Worm (Caenorhabditis elegans) whole organism, L2 larva: ENCODE results near the gene F15D4.5.

Experiments
- ama-1 ChIP-seq: fragments of 150-350 bp; optimal IDR thresholded peaks from 2 replicates; lab custom pipeline; 2018; ENCODE audit warnings: inconsistent platforms
- dmd-4 ChIP-seq: sonication (generic microtip); optimal IDR thresholded peaks from 2 replicates; lab custom pipeline; 2017; ENCODE audit warnings: missing biosample characterization, missing genetic modification characterization
- nhr-21 ChIP-seq: fragments of 150-350 bp; optimal IDR thresholded peaks from 2 replicates; lab custom pipeline; 2014; ENCODE audit warnings: missing biosample characterization, missing genetic modification characterization
- unc-62 ChIP-seq: fragments of 150-350 bp; optimal IDR thresholded peaks from 2 replicates; lab custom pipeline; 2014; ENCODE audit warnings: missing biosample characterization, missing genetic modification reagents, missing genetic modification characterization

Gene F15D4.5

DNA sequence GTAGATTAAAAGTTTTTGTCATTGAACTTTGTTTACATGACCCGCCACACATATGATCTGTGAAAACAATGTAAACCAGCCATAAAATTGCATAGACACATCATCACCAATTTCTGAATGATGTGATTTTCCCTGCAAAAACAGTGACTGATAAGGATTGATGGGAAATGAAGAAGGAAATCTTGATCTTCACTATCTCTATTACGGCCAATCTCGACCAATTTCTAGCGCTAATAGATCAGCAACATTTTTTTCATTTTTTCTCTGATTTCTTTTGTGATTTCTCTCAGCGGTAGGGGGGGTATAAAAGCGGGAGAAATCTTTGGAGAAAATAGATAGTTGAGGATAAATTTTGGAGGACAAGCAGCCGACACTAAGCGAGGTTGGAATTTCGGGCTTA lies 52.1 kb downstream of the F15D4.5 start:
- TF ChIP-seq unc-62 (GFP tag; lab: Kevin White, UChicago), result no peak
- no peak for TF ChIP-seq ama-1
- peak; percentile 7 for TF ChIP-seq nhr-21 (tag; lab: Kevin White, UChicago)
- TF ChIP-seq dmd-4, result no peak
